Worm (Caenorhabditis elegans): ENCODE results near the gene bris-1.

ce11 chrIV:3794437-3794836 is 24.7 kb downstream of the bris-1 start, which contains the start of gene K09B3.1:
- TF ChIP-seq lin-39 (tag; optimal IDR thresholded peaks at IDR 0.05) (no peak), ama-1 (optimal IDR thresholded peaks at IDR 0.05) (no peak), pha-4 (tag; optimal IDR thresholded peaks at IDR 0.05) (no peak), egl-27 (tag; optimal IDR thresholded peaks at IDR 0.05) (no peak), snpc-4 (tag; optimal IDR thresholded peaks at IDR 0.05) (no peak), fkh-10 (GFP tag; optimal IDR thresholded peaks at IDR 0.05) (no peak), egl-5 (tag; optimal IDR thresholded peaks at IDR 0.05) (no peak), sea-2 (GFP tag; optimal IDR thresholded peaks at IDR 0.05) (no peak), elt-3 (tag; optimal IDR thresholded peaks at IDR 0.05) (no peak)
